Worm (Caenorhabditis elegans): Measurements from ENCODE around the gene pak-1.

Gene pak-1

ce11 chrX:6057580-6058305 lies 9.3 kb upstream of the pak-1 start, which contains the start of gene gln-1:
Gene gln-1, plus strand, starts transcription at chrX:6058255.
- TF ChIP-seq unc-62 (GFP tag; optimal IDR thresholded peaks at IDR 0.05), result no peak

ce11 chrX:6052744-6053143 lies 4.3 kb upstream of the pak-1 start, which contains the start of gene C45B2.6:
Gene C45B2.6, plus strand, starts transcription at chrX:6052879.
- no peak for TF ChIP-seq unc-62 (GFP tag; optimal IDR thresholded peaks at IDR 0.05)

- TF ChIP-seq unc-62 (GFP tag; optimal IDR thresholded peaks at IDR 0.05), result no peak
These were observed 2.4 kb upstream of the pak-1 start for ce11 chrX:6050849-6051248.

ce11 chrX:6050078-6050477 lies 1.7 kb upstream of the pak-1 start:
- no peak for TF ChIP-seq unc-62 (GFP tag; optimal IDR thresholded peaks at IDR 0.05)

ce11 chrX:6043283-6043682 lies 5.1 kb downstream of the pak-1 start:
- no peak for TF ChIP-seq unc-62 (GFP tag; optimal IDR thresholded peaks at IDR 0.05)

ce11 chrX:6041995-6042481 lies 6.4 kb downstream of the pak-1 start:
- TF ChIP-seq unc-62 (GFP tag; optimal IDR thresholded peaks at IDR 0.05), result no peak

- no peak for TF ChIP-seq unc-62 (GFP tag; optimal IDR thresholded peaks at IDR 0.05)
These were observed 7.3 kb downstream of the pak-1 start for ce11 chrX:6041094-6041441.

- no peak for TF ChIP-seq unc-62 (GFP tag; optimal IDR thresholded peaks at IDR 0.05)
These were observed 7.8 kb downstream of the pak-1 start for ce11 chrX:6040435-6041093.

- no peak for TF ChIP-seq unc-62 (GFP tag; optimal IDR thresholded peaks at IDR 0.05)
These were observed 8.9 kb downstream of the pak-1 start, which contains the start of gene hsp-25 for ce11 chrX:6039544-6039943. Gene hsp-25, minus strand, starts transcription at chrX:6039644.

- no peak for TF ChIP-seq unc-62 (GFP tag; optimal IDR thresholded peaks at IDR 0.05)
These were observed 17.2 kb downstream of the pak-1 start, which contains the start of gene ipp-5 for ce11 chrX:6031169-6031568. Gene ipp-5, plus strand, starts transcription at chrX:6031469.

- no peak for TF ChIP-seq unc-62 (GFP tag; optimal IDR thresholded peaks at IDR 0.05)
These were observed 19.3 kb downstream of the pak-1 start for ce11 chrX:6029075-6029474.

ce11 chrX:6026732-6027528 lies 21.5 kb downstream of the pak-1 start:
- TF ChIP-seq unc-62 (GFP tag; optimal IDR thresholded peaks at IDR 0.05), result no peak

- TF ChIP-seq unc-62 (GFP tag; optimal IDR thresholded peaks at IDR 0.05), result no peak
These were observed 23.4 kb downstream of the pak-1 start for ce11 chrX:6024977-6025376.

- TF ChIP-seq unc-62 (GFP tag; optimal IDR thresholded peaks at IDR 0.05), result no peak
These were observed 25.9 kb downstream of the pak-1 start, which contains the start of gene lelo-3 for ce11 chrX:6022469-6022868. Gene lelo-3, minus strand, starts transcription at chrX:6022569.

- TF ChIP-seq unc-62 (GFP tag; optimal IDR thresholded peaks at IDR 0.05), result no peak
These were observed 27.6 kb downstream of the pak-1 start for ce11 chrX:6020782-6021181.

- TF ChIP-seq unc-62 (GFP tag; optimal IDR thresholded peaks at IDR 0.05), result no peak
These were observed 28.4 kb downstream of the pak-1 start, which contains the start of gene C09B8.4 for ce11 chrX:6019886-6020469. Gene C09B8.4, minus strand, starts transcription at chrX:6019936.

Measured in whole organism, dauer.